Worm (Caenorhabditis elegans) whole organism, L4/young adult: Measurements from ENCODE around the gene skr-17.

Experiments used
- W03F9.2 ChIP-seq: fragments of 150-350 bp; optimal IDR thresholded peaks from 2 replicates; lab custom pipeline; 2014; ENCODE audit warnings: missing biosample characterization, missing genetic modification characterization
- dao-5 ChIP-seq: sonication (generic microtip); optimal IDR thresholded peaks from 2 replicates; lab custom pipeline; 2016; ENCODE audit warnings: missing genotype, missing genetic modification characterization, moderate library complexity, missing compliant biosample characterization
- him-1 ChIP-seq: sonication (generic microtip); optimal IDR thresholded peaks from 2 replicates; lab custom pipeline; 2016; ENCODE audit warnings: missing genotype, missing genetic modification reagents, missing genetic modification characterization, missing compliant biosample characterization

The skr-17 gene

ce11 chrII:7819359-7819758, 36.0 kb downstream of the skr-17 start:
- TF ChIP-seq W03F9.2 (tag; lab: Kevin White, UChicago) = no peak
- no peak for TF ChIP-seq him-1
- no peak for TF ChIP-seq dao-5 (tag; lab: Kevin White, UChicago)

ce11 chrII:7822454-7822853, 39.1 kb downstream of the skr-17 start, which contains the start of gene irld-47:
TSS of gene irld-47 (minus strand) at chrII:7822554.
- TF ChIP-seq him-1 (no peak), dao-5 (tag; lab: Kevin White, UChicago) (no peak), W03F9.2 (tag; lab: Kevin White, UChicago) (no peak)

- TF ChIP-seq dao-5 (tag; lab: Kevin White, UChicago) (no peak), him-1 (no peak), W03F9.2 (tag; lab: Kevin White, UChicago) (no peak)
Observed at ce11 chrII:7825107-7825506, 41.8 kb downstream of the skr-17 start, which contains the start of gene srw-62. TSS of gene srw-62 (plus strand) at chrII:7825407.

ce11 chrII:7827883-7828282, 44.6 kb downstream of the skr-17 start:
- TF ChIP-seq W03F9.2 (tag; lab: Kevin White, UChicago) = no peak
- no peak for TF ChIP-seq him-1
- TF ChIP-seq dao-5 (tag; lab: Kevin White, UChicago) = no peak

- TF ChIP-seq him-1 (no peak), dao-5 (tag; lab: Kevin White, UChicago) (no peak)
Observed at ce11 chrII:7829616-7830015, 46.3 kb downstream of the skr-17 start.

- TF ChIP-seq him-1 (no peak), dao-5 (tag; lab: Kevin White, UChicago) (no peak), W03F9.2 (tag; lab: Kevin White, UChicago) (no peak)
Observed at ce11 chrII:7832054-7832453, 48.7 kb downstream of the skr-17 start, which contains the start of gene T09A5.14. TSS of gene T09A5.14 (plus strand) at chrII:7832354.
